Worm (Caenorhabditis elegans) whole organism, L2 larva: ENCODE measurements around the gene dyf-7.

Experiments used
- C34F6.9 ChIP-seq: fragments of 150-350 bp; optimal IDR thresholded peaks from 2 replicates; lab custom pipeline; 2014; ENCODE audit warnings: missing biosample characterization, missing genetic modification characterization
- R02D3.7 ChIP-seq: fragments of 150-350 bp; optimal IDR thresholded peaks from 2 replicates; lab custom pipeline; 2014; ENCODE audit warnings: missing biosample characterization, missing genetic modification characterization
- Y55F3AM.14 ChIP-seq: fragments of 200-800 bp; sonication (Bioruptor generic); optimal IDR thresholded peaks from 2 replicates; lab custom pipeline; 2018; ENCODE audit warnings: mild to moderate bottlenecking, missing genetic modification characterization, missing compliant biosample characterization
- ZK546.5 ChIP-seq: sonication (generic microtip); optimal IDR thresholded peaks from 2 replicates; lab custom pipeline; 2017; ENCODE audit warnings: missing biosample characterization, missing genetic modification characterization
- alr-1 ChIP-seq: fragments of 150-350 bp; optimal IDR thresholded peaks from 2 replicates; lab custom pipeline; 2014; ENCODE audit warnings: missing biosample characterization, missing genetic modification characterization
- ama-1 ChIP-seq: fragments of 150-350 bp; optimal IDR thresholded peaks from 2 replicates; lab custom pipeline; 2018; ENCODE audit warnings: inconsistent platforms
- ceh-16 ChIP-seq: fragments of 150-350 bp; optimal IDR thresholded peaks from 2 replicates; lab custom pipeline; 2014; ENCODE audit warnings: missing biosample characterization, missing genetic modification characterization
- ceh-82 ChIP-seq: fragments of 150-350 bp; optimal IDR thresholded peaks from 2 replicates; lab custom pipeline; 2014; ENCODE audit warnings: missing biosample characterization, missing genetic modification characterization
- dmd-4 ChIP-seq: sonication (generic microtip); optimal IDR thresholded peaks from 2 replicates; lab custom pipeline; 2017; ENCODE audit warnings: missing biosample characterization, missing genetic modification characterization
- elt-3 ChIP-seq: sonication (generic microtip); optimal IDR thresholded peaks from 2 replicates; lab custom pipeline; 2017; ENCODE audit warnings: missing biosample characterization, missing genetic modification characterization
- fos-1 ChIP-seq: fragments of 150-350 bp; optimal IDR thresholded peaks from 2 replicates; lab custom pipeline; 2014; ENCODE audit warnings: missing biosample characterization, missing genetic modification characterization
- lin-11 ChIP-seq: fragments of 150-350 bp; sonication (generic microtip); optimal IDR thresholded peaks from 2 replicates; lab custom pipeline; 2014; ENCODE audit warnings: missing biosample characterization, missing genetic modification characterization, inconsistent platforms, mixed read lengths
- lin-39 ChIP-seq: fragments of 150-350 bp; optimal IDR thresholded peaks from 2 replicates; lab custom pipeline; 2014; ENCODE audit warnings: missing biosample characterization, missing genetic modification reagents, missing genetic modification characterization
- nhr-10 ChIP-seq: sonication (generic microtip); optimal IDR thresholded peaks from 2 replicates; lab custom pipeline; 2017; ENCODE audit warnings: missing biosample characterization, missing genetic modification characterization
- nhr-11 ChIP-seq: fragments of 150-350 bp; optimal IDR thresholded peaks from 2 replicates; lab custom pipeline; 2014; ENCODE audit warnings: missing biosample characterization, missing genetic modification characterization
- nhr-12 ChIP-seq: fragments of 150-350 bp; optimal IDR thresholded peaks from 2 replicates; lab custom pipeline; 2014; ENCODE audit warnings: missing biosample characterization, missing genetic modification characterization
- nhr-129 ChIP-seq: fragments of 150-350 bp; optimal IDR thresholded peaks from 2 replicates; lab custom pipeline; 2014; ENCODE audit warnings: missing biosample characterization, missing genetic modification characterization
- nhr-21 ChIP-seq: fragments of 150-350 bp; optimal IDR thresholded peaks from 2 replicates; lab custom pipeline; 2014; ENCODE audit warnings: missing biosample characterization, missing genetic modification characterization
- nhr-23 ChIP-seq: fragments of 150-350 bp; optimal IDR thresholded peaks from 2 replicates; lab custom pipeline; 2014; ENCODE audit warnings: missing biosample characterization, missing genetic modification reagents, missing genetic modification characterization
- nhr-237 ChIP-seq: fragments of 150-350 bp; optimal IDR thresholded peaks from 2 replicates; lab custom pipeline; 2014; ENCODE audit warnings: missing biosample characterization, missing genetic modification characterization
- nhr-25 ChIP-seq: fragments of 150-350 bp; sonication (generic microtip); optimal IDR thresholded peaks from 3 replicates; lab custom pipeline; 2014; ENCODE audit warnings: missing biosample characterization, missing genetic modification characterization
- nhr-77 ChIP-seq: fragments of 150-350 bp; optimal IDR thresholded peaks from 2 replicates; lab custom pipeline; 2014; ENCODE audit warnings: missing biosample characterization, missing genetic modification characterization
- peb-1 ChIP-seq: fragments of 150-350 bp; optimal IDR thresholded peaks from 2 replicates; lab custom pipeline; 2014; ENCODE audit warnings: missing biosample characterization, missing genetic modification characterization
- sem-4 ChIP-seq: fragments of 150-350 bp; optimal IDR thresholded peaks from 2 replicates; lab custom pipeline; 2014; ENCODE audit warnings: missing biosample characterization, missing genetic modification reagents, missing genetic modification characterization
- skn-1 ChIP-seq: sonication (generic microtip); optimal IDR thresholded peaks from 2 replicates; lab custom pipeline; 2017; ENCODE audit warnings: missing biosample characterization, missing genetic modification characterization
- sma-3 ChIP-seq: sonication (generic microtip); optimal IDR thresholded peaks from 2 replicates; lab custom pipeline; 2016; ENCODE audit warnings: missing genetic modification reagents, missing genetic modification characterization, missing compliant biosample characterization
- sma-9 ChIP-seq, 2 experiments: fragments of 150-350 bp in 1 of 2; sonication (generic microtip) in 1 of 2; optimal IDR thresholded peaks; 2 replicates each; lab custom pipeline; 2014 to 2016; ENCODE audit warnings: missing genetic modification characterization in 2 of 2, mild to moderate bottlenecking in 1 of 2, missing biosample characterization in 1 of 2, missing compliant biosample characterization in 1 of 2, missing genetic modification reagents in 1 of 2, moderate library complexity in 1 of 2
- snpc-4 ChIP-seq: fragments of 150-350 bp; optimal IDR thresholded peaks from 2 replicates; lab custom pipeline; 2014; ENCODE audit warnings: missing biosample characterization, missing genetic modification characterization
- unc-39 ChIP-seq: fragments of 150-350 bp; optimal IDR thresholded peaks from 2 replicates; lab custom pipeline; 2014; ENCODE audit warnings: missing biosample characterization, missing genetic modification characterization
- unc-55 ChIP-seq: fragments of 150-350 bp; sonication (generic microtip); optimal IDR thresholded peaks from 3 replicates; lab custom pipeline; 2014; ENCODE audit warnings: missing biosample characterization, missing genetic modification reagents, missing genetic modification characterization
- ztf-1 ChIP-seq: fragments of 200-800 bp; sonication (Bioruptor generic); conservative IDR thresholded peaks from 2 replicates; pipeline ENCODE4 v1.3.6; 2022; ENCODE audit warnings: missing genetic modification characterization, missing compliant biosample characterization
- ztf-11 ChIP-seq: sonication (generic microtip); optimal IDR thresholded peaks from 2 replicates; lab custom pipeline; 2017; ENCODE audit warnings: missing biosample characterization, missing genetic modification characterization
- ztf-4 ChIP-seq: fragments of 150-350 bp; optimal IDR thresholded peaks from 2 replicates; lab custom pipeline; 2014; ENCODE audit warnings: missing biosample characterization, missing genetic modification characterization

The dyf-7 gene

ce11 chrX:9698359-9698758, at the start of gene dyf-7:
Gene dyf-7, plus strand, starts transcription at chrX:9698659.
- TF ChIP-seq sma-9 (GFP tag; optimal IDR thresholded peaks at IDR 0.05; lab: Kevin White, UChicago) (no peak), sma-9 (tag; optimal IDR thresholded peaks at IDR 0.05; lab: Kevin White, UChicago) (no peak), Y55F3AM.14 (GFP tag; lab: Kevin White, UChicago) (no peak), unc-55 (GFP tag; lab: Kevin White, UChicago) (no peak), alr-1 (tag; lab: Kevin White, UChicago) (no peak), nhr-23 (no peak), ceh-82 (tag; lab: Kevin White, UChicago) (no peak)
- TF ChIP-seq, all 48 proteins: peak for 0

- TF ChIP-seq Y55F3AM.14 (GFP tag; lab: Kevin White, UChicago), result no peak
- no peak for TF ChIP-seq lin-11 (tag; lab: Kevin White, UChicago)
- TF ChIP-seq nhr-12 (tag; lab: Kevin White, UChicago), result no peak
- no peak for TF ChIP-seq peb-1
- TF ChIP-seq C34F6.9, result no peak
- TF ChIP-seq snpc-4 (tag; lab: Kevin White, UChicago), result no peak
- no peak for TF ChIP-seq R02D3.7 (tag; lab: Kevin White, UChicago)
- no peak for TF ChIP-seq ama-1 (lab: Kevin White, UChicago)
- TF ChIP-seq elt-3 (tag; lab: Kevin White, UChicago), result no peak
- no peak for TF ChIP-seq fos-1 (tag; lab: Kevin White, UChicago)
Measured at ce11 chrX:9653016-9653415, 45.4 kb upstream of the dyf-7 start, which contains the start of gene aex-2. Gene aex-2, minus strand, starts transcription at chrX:9653116.

- TF ChIP-seq nhr-129 (tag; lab: Kevin White, UChicago), result no peak
- no peak for TF ChIP-seq lin-39 (tag; lab: Kevin White, UChicago)
- no peak for TF ChIP-seq ama-1 (lab: Kevin White, UChicago)
Measured at ce11 chrX:9653478-9653877, 45.0 kb upstream of the dyf-7 start.

- TF ChIP-seq ztf-1 (GFP tag; lab: Robert Waterston, UW), result no peak
- no peak for TF ChIP-seq elt-3 (tag; lab: Kevin White, UChicago)
- no peak for TF ChIP-seq skn-1 (tag; lab: Kevin White, UChicago)
- TF ChIP-seq nhr-129 (tag; lab: Kevin White, UChicago), result no peak
- no peak for TF ChIP-seq ztf-11 (tag; lab: Kevin White, UChicago)
- TF ChIP-seq ztf-4 (tag; lab: Kevin White, UChicago), result no peak
- TF ChIP-seq nhr-11, result no peak
- no peak for TF ChIP-seq fos-1 (tag; lab: Kevin White, UChicago)
- no peak for TF ChIP-seq ZK546.5 (tag; lab: Kevin White, UChicago)
- TF ChIP-seq nhr-237 (tag; lab: Kevin White, UChicago), result no peak
- no peak for TF ChIP-seq unc-39 (tag; lab: Kevin White, UChicago)
- no peak for TF ChIP-seq sma-9 (GFP tag; optimal IDR thresholded peaks at IDR 0.05; lab: Kevin White, UChicago)
- TF ChIP-seq sma-9 (tag; optimal IDR thresholded peaks at IDR 0.05; lab: Kevin White, UChicago), result no peak
- TF ChIP-seq lin-39 (tag; lab: Kevin White, UChicago), result no peak
- TF ChIP-seq nhr-10 (tag; lab: Kevin White, UChicago), result no peak
- no peak for TF ChIP-seq dmd-4 (tag; lab: Kevin White, UChicago)
- no peak for TF ChIP-seq alr-1 (tag; lab: Kevin White, UChicago)
- no peak for TF ChIP-seq nhr-25 (tag; lab: Kevin White, UChicago)
- TF ChIP-seq ceh-16, result no peak
- no peak for TF ChIP-seq nhr-21 (tag; lab: Kevin White, UChicago)
- TF ChIP-seq, all 48 proteins: peak for 0
Measured at ce11 chrX:9654232-9654631, 44.2 kb upstream of the dyf-7 start.

- TF ChIP-seq sem-4 (tag; lab: Kevin White, UChicago) (no peak), peb-1 (no peak), ztf-11 (tag; lab: Kevin White, UChicago) (no peak), nhr-23 (no peak), unc-39 (tag; lab: Kevin White, UChicago) (no peak), alr-1 (tag; lab: Kevin White, UChicago) (no peak), nhr-77 (tag; lab: Kevin White, UChicago) (no peak), ceh-16 (no peak), sma-3 (GFP tag; lab: Kevin White, UChicago) (no peak), unc-55 (GFP tag; lab: Kevin White, UChicago) (no peak), ceh-82 (tag; lab: Kevin White, UChicago) (no peak)
Measured at ce11 chrX:9656772-9657171, 41.7 kb upstream of the dyf-7 start.
